Fruit fly (Drosophila melanogaster) whole organism, embryonic: ENCODE data around the gene Ser12.

Experiments used
- CG13624 ChIP-seq: fragments of 200-800 bp; sonication (Bioruptor generic); optimal IDR thresholded peaks from 2 replicates; lab custom pipeline; 2016; ENCODE audit warnings: missing biosample characterization, missing genetic modification characterization
- CG7745 ChIP-seq: fragments of 200-800 bp; sonication (Bioruptor generic); optimal IDR thresholded peaks from 2 replicates; lab custom pipeline; 2018; ENCODE audit warnings: missing biosample characterization, mild to moderate bottlenecking, missing genetic modification characterization, moderate library complexity
- ems ChIP-seq: fragments of 200-800 bp; sonication (Bioruptor generic); optimal IDR thresholded peaks from 3 replicates; lab custom pipeline; 2016; ENCODE audit warnings: missing biosample characterization, missing genetic modification characterization

DNA sequence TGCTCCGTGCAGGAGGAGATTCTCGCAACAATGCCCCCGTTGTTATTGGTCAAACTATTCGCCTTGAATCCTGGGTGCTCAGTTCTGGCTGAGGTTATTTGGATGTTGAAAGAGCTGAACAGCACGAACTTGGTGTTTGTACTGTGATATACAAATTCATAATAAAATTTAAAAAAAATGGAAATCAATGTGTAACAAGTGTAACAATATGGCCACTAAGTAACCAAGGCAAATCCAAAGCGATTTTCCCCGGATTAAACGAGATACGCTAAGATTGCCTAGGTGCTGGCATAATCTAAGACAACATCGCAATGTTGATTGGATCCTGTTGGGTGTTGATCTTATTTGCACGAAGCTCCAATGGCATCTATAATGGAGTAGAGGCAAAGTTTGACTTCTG lies 33.8 kb upstream of the Ser12 start, which contains the start of gene CG4271:
- no peak for TF ChIP-seq ems (GFP tag; lab: Kevin White, UChicago)
- no peak for TF ChIP-seq CG7745 (tag; lab: Kevin White, UChicago)
- no peak for TF ChIP-seq CG13624
